Worm (Caenorhabditis elegans) whole organism, L1 larva: ENCODE measurements around the gene F22F7.8.

Source experiments
- C04F5.9 ChIP-seq: sonication (generic microtip); optimal IDR thresholded peaks from 2 replicates; lab custom pipeline; 2016; ENCODE audit warnings: missing genetic modification characterization, missing compliant biosample characterization
- C34B4.2 ChIP-seq: sonication (generic microtip); optimal IDR thresholded peaks from 2 replicates; lab custom pipeline; 2017; ENCODE audit warnings: mild to moderate bottlenecking, missing genetic modification characterization, missing compliant biosample characterization
- F16B12.6 ChIP-seq: fragments of 150-350 bp; optimal IDR thresholded peaks from 2 replicates; lab custom pipeline; 2014; ENCODE audit warnings: missing biosample characterization, missing genetic modification characterization
- Y116A8C.19 ChIP-seq: sonication (generic microtip); optimal IDR thresholded peaks from 2 replicates; lab custom pipeline; 2016; ENCODE audit warnings: missing compliant biosample characterization, missing genetic modification characterization, borderline replicate concordance
- aha-1 ChIP-seq: fragments of 150-350 bp; optimal IDR thresholded peaks from 2 replicates; lab custom pipeline; 2014; ENCODE audit warnings: missing biosample characterization, missing genetic modification characterization
- aly-2 ChIP-seq: fragments of 150-350 bp; optimal IDR thresholded peaks from 2 replicates; lab custom pipeline; 2014; ENCODE audit warnings: missing biosample characterization, missing genetic modification characterization
- ama-1 ChIP-seq: fragments of 150-350 bp; optimal IDR thresholded peaks from 2 replicates; lab custom pipeline; 2014
- ceh-82 ChIP-seq, 3 experiments: fragments of 150-350 bp in 1 of 3; sonication (generic microtip) in 2 of 3; optimal IDR thresholded peaks; 2 replicates each; lab custom pipeline; 2014 to 2017; ENCODE audit warnings: missing biosample characterization in 3 of 3, missing genetic modification characterization in 3 of 3
- ceh-88 ChIP-seq: fragments of 200-800 bp; sonication (Bioruptor generic); IDR thresholded peaks from 2 replicates; pipeline ENCODE4 v1.3.6; 2022; ENCODE audit warnings: missing genetic modification characterization, missing compliant biosample characterization
- ces-1 ChIP-seq: fragments of 150-350 bp; optimal IDR thresholded peaks from 2 replicates; lab custom pipeline; 2014; ENCODE audit warnings: missing biosample characterization, missing genetic modification reagents, missing genetic modification characterization
- dsc-1 ChIP-seq: sonication (generic microtip); optimal IDR thresholded peaks from 2 replicates; lab custom pipeline; 2016; ENCODE audit warnings: mild to moderate bottlenecking, missing genetic modification characterization, missing compliant biosample characterization
- efl-3 ChIP-seq: fragments of 200-800 bp; sonication (Bioruptor generic); optimal IDR thresholded peaks from 2 replicates; lab custom pipeline; 2018; ENCODE audit warnings: mild to moderate bottlenecking, missing genetic modification characterization, missing compliant biosample characterization
- egl-13 ChIP-seq: sonication (generic microtip); optimal IDR thresholded peaks from 2 replicates; lab custom pipeline; 2016; ENCODE audit warnings: missing genotype, missing genetic modification reagents, missing genetic modification characterization, missing compliant biosample characterization
- elt-2 ChIP-seq: sonication (generic microtip); optimal IDR thresholded peaks from 2 replicates; lab custom pipeline; 2016; ENCODE audit warnings: missing genetic modification characterization, mild to moderate bottlenecking, inconsistent platforms, missing compliant biosample characterization, missing genetic modification reagents
- elt-3 ChIP-seq, 6 experiments: fragments of 150-350 bp in 1 of 6; sonication (generic microtip); optimal IDR thresholded peaks; 2 replicates each; lab custom pipeline; 2017 to 2018; ENCODE audit warnings: missing biosample characterization in 6 of 6, missing genetic modification characterization in 6 of 6, inconsistent platforms in 1 of 6
- fkh-4 ChIP-seq: sonication (generic microtip); optimal IDR thresholded peaks from 2 replicates; lab custom pipeline; 2016; ENCODE audit warnings: missing compliant biosample characterization, missing genetic modification characterization, borderline replicate concordance
- fkh-8 ChIP-seq: sonication (generic microtip); optimal IDR thresholded peaks from 2 replicates; lab custom pipeline; 2016; ENCODE audit warnings: mild to moderate bottlenecking, missing genetic modification characterization, missing compliant biosample characterization
- fos-1 ChIP-seq: fragments of 150-350 bp; optimal IDR thresholded peaks from 2 replicates; lab custom pipeline; 2014; ENCODE audit warnings: missing biosample characterization, missing genetic modification characterization
- grh-1 ChIP-seq: fragments of 200-800 bp; sonication (Bioruptor generic); IDR thresholded peaks from 2 replicates; pipeline ENCODE4 v1.3.6; 2022; ENCODE audit warnings: missing genetic modification reagents, missing genetic modification characterization, missing compliant biosample characterization
- hlh-4 ChIP-seq: sonication (generic microtip); optimal IDR thresholded peaks from 2 replicates; lab custom pipeline; 2016; ENCODE audit warnings: mild to moderate bottlenecking, missing genetic modification characterization, missing compliant biosample characterization
- hpl-2 ChIP-seq: fragments of 150-350 bp; optimal IDR thresholded peaks from 2 replicates; lab custom pipeline; 2014; ENCODE audit warnings: missing biosample characterization, missing genetic modification reagents, missing genetic modification characterization
- irx-1 ChIP-seq: sonication (generic microtip); optimal IDR thresholded peaks from 2 replicates; lab custom pipeline; 2016; ENCODE audit warnings: missing genetic modification characterization, missing compliant biosample characterization
- isw-1 ChIP-seq: fragments of 200-800 bp; sonication (Bioruptor generic); IDR thresholded peaks from 2 replicates; pipeline ENCODE4 v1.3.6; 2022; ENCODE audit warnings: missing genetic modification characterization, missing compliant biosample characterization
- jun-1 ChIP-seq: fragments of 150-350 bp; optimal IDR thresholded peaks from 2 replicates; lab custom pipeline; 2014; ENCODE audit warnings: missing biosample characterization, missing genetic modification reagents, missing genetic modification characterization
- lin-13 ChIP-seq: fragments of 150-350 bp; optimal IDR thresholded peaks from 2 replicates; lab custom pipeline; 2014; ENCODE audit warnings: missing biosample characterization, missing genetic modification reagents, missing genetic modification characterization
- lin-14 ChIP-seq: fragments of 200-800 bp; sonication (Bioruptor generic); optimal IDR thresholded peaks from 2 replicates; lab custom pipeline; 2018; ENCODE audit warnings: mild to moderate bottlenecking, missing genetic modification characterization, moderate library complexity, missing compliant biosample characterization
- lir-3 ChIP-seq: sonication (generic microtip); optimal IDR thresholded peaks from 2 replicates; lab custom pipeline; 2016; ENCODE audit warnings: mild to moderate bottlenecking, missing genetic modification characterization, moderate library complexity, missing compliant biosample characterization; ENCODE audit not compliant: poor library complexity
- mef-2 ChIP-seq: fragments of 150-350 bp; optimal IDR thresholded peaks from 2 replicates; lab custom pipeline; 2014; ENCODE audit warnings: missing biosample characterization, missing genetic modification characterization
- mep-1 ChIP-seq: fragments of 150-350 bp; optimal IDR thresholded peaks from 2 replicates; lab custom pipeline; 2014; ENCODE audit warnings: missing biosample characterization, missing genetic modification characterization
- nhr-19 ChIP-seq: fragments of 200-800 bp; sonication (Bioruptor generic); conservative IDR thresholded peaks from 2 replicates; pipeline ENCODE4 v1.3.6; 2022; ENCODE audit warnings: missing genetic modification characterization, missing compliant biosample characterization
- nhr-237 ChIP-seq: fragments of 150-350 bp; optimal IDR thresholded peaks from 2 replicates; lab custom pipeline; 2014; ENCODE audit warnings: missing biosample characterization, missing genetic modification characterization
- nhr-28 ChIP-seq: fragments of 150-350 bp; optimal IDR thresholded peaks from 2 replicates; lab custom pipeline; 2014; ENCODE audit warnings: missing biosample characterization, missing genetic modification characterization
- nhr-47 ChIP-seq: sonication (generic microtip); optimal IDR thresholded peaks from 2 replicates; lab custom pipeline; 2016; ENCODE audit warnings: mild to moderate bottlenecking, missing genetic modification characterization, moderate library complexity, missing compliant biosample characterization
- nhr-71 ChIP-seq: sonication (generic microtip); optimal IDR thresholded peaks from 2 replicates; lab custom pipeline; 2016; ENCODE audit warnings: mild to moderate bottlenecking, missing genetic modification characterization, moderate library complexity, missing compliant biosample characterization
- nhr-76 ChIP-seq: sonication (generic microtip); optimal IDR thresholded peaks from 2 replicates; lab custom pipeline; 2017; ENCODE audit warnings: missing biosample characterization, missing genetic modification characterization
- nhr-77 ChIP-seq: fragments of 150-350 bp; optimal IDR thresholded peaks from 2 replicates; lab custom pipeline; 2014; ENCODE audit warnings: missing biosample characterization, missing genetic modification characterization
- nhr-85 ChIP-seq: sonication (generic microtip); peaks from one replicate; lab custom pipeline; 2016; ENCODE audit warnings: missing genetic modification characterization, inconsistent platforms, missing compliant biosample characterization
- pqm-1 ChIP-seq: sonication (generic microtip); optimal IDR thresholded peaks from 3 replicates; lab custom pipeline; 2017; ENCODE audit warnings: missing biosample characterization, missing genetic modification characterization
- skn-1 ChIP-seq: fragments of 150-350 bp; optimal IDR thresholded peaks from 2 replicates; lab custom pipeline; 2014; ENCODE audit warnings: missing biosample characterization, missing genetic modification characterization
- snpc-4 ChIP-seq: fragments of 150-350 bp; optimal IDR thresholded peaks from 2 replicates; lab custom pipeline; 2014; ENCODE audit warnings: missing biosample characterization, missing genetic modification characterization
- snu-23 ChIP-seq: sonication (generic microtip); optimal IDR thresholded peaks from 2 replicates; lab custom pipeline; 2016; ENCODE audit warnings: missing genetic modification characterization, missing compliant biosample characterization
- sox-4 ChIP-seq: sonication (generic microtip); optimal IDR thresholded peaks from 2 replicates; lab custom pipeline; 2016; ENCODE audit warnings: missing genetic modification characterization, missing compliant biosample characterization
- sptf-1 ChIP-seq: fragments of 150-350 bp; optimal IDR thresholded peaks from 2 replicates; lab custom pipeline; 2014; ENCODE audit warnings: missing biosample characterization, missing genetic modification characterization
- sup-37 ChIP-seq: fragments of 200-800 bp; sonication (Bioruptor generic); optimal IDR thresholded peaks from 2 replicates; lab custom pipeline; 2018; ENCODE audit warnings: mild to moderate bottlenecking, missing genetic modification characterization, missing compliant biosample characterization
- swsn-7 ChIP-seq: sonication (generic microtip); optimal IDR thresholded peaks from 2 replicates; lab custom pipeline; 2016; ENCODE audit warnings: missing genetic modification characterization, missing compliant biosample characterization
- tlp-1 ChIP-seq: fragments of 150-350 bp; optimal IDR thresholded peaks from 2 replicates; lab custom pipeline; 2014; ENCODE audit warnings: missing biosample characterization, missing genetic modification characterization
- unc-130 ChIP-seq: fragments of 150-350 bp; optimal IDR thresholded peaks from 2 replicates; lab custom pipeline; 2017; ENCODE audit warnings: missing biosample characterization, missing genetic modification characterization, inconsistent platforms
- unc-62 ChIP-seq: fragments of 150-350 bp; optimal IDR thresholded peaks from 2 replicates; lab custom pipeline; 2014; ENCODE audit warnings: missing biosample characterization, missing genetic modification reagents, missing genetic modification characterization
- unc-98 ChIP-seq: fragments of 200-800 bp; sonication (Bioruptor generic); IDR thresholded peaks from 2 replicates; pipeline ENCODE4 v1.3.6; 2022; ENCODE audit warnings: missing genetic modification characterization, missing compliant biosample characterization
- vab-15 ChIP-seq: sonication (generic microtip); optimal IDR thresholded peaks from 2 replicates; lab custom pipeline; 2017; ENCODE audit warnings: missing genotype, mild to moderate bottlenecking, missing genetic modification characterization, missing compliant biosample characterization
- zag-1 ChIP-seq: fragments of 150-350 bp; optimal IDR thresholded peaks from 2 replicates; lab custom pipeline; 2014; ENCODE audit warnings: missing biosample characterization, missing genetic modification characterization
- zip-4 ChIP-seq: fragments of 200-800 bp; sonication (Bioruptor generic); optimal IDR thresholded peaks from 2 replicates; lab custom pipeline; 2018; ENCODE audit warnings: mild to moderate bottlenecking, missing genetic modification characterization, moderate library complexity, missing compliant biosample characterization
- ztf-11 ChIP-seq, 2 experiments: sonication (generic microtip); optimal IDR thresholded peaks; 2 replicates each; lab custom pipeline; 2016 to 2017; ENCODE audit warnings: missing genetic modification characterization in 2 of 2, missing biosample characterization in 1 of 2, missing compliant biosample characterization in 1 of 2

Gene F22F7.8

ce11 chrV:2126996-2127585, 5.3 kb upstream of the F22F7.8 start, which contains the start of gene ldp-1 (continued):
- TF ChIP-seq skn-1 (tag; lab: Kevin White, UChicago): peak; percentile 11
- TF ChIP-seq nhr-71 (tag; lab: Kevin White, UChicago): peak; percentile 89
- peak; percentile 46 for TF ChIP-seq ceh-88 (GFP tag; lab: Robert Waterston, UW)
- TF ChIP-seq lir-3 (tag; lab: Kevin White, UChicago): peak; percentile 95
- TF ChIP-seq fkh-8 (tag; lab: Kevin White, UChicago): peak; percentile 76
- TF ChIP-seq isw-1 (GFP tag; lab: Robert Waterston, UW): peak; percentile 78
- TF ChIP-seq Y116A8C.19: peak; percentile 67
- TF ChIP-seq grh-1 (GFP tag; lab: Robert Waterston, UW): peak; percentile 75
- TF ChIP-seq F16B12.6 (tag; lab: Kevin White, UChicago): peak; percentile 16
- no peak for TF ChIP-seq aha-1 (tag; lab: Kevin White, UChicago)
- TF ChIP-seq ces-1: no peak
- peak; percentile 96 for TF ChIP-seq irx-1
- TF ChIP-seq efl-3 (GFP tag; lab: Kevin White, UChicago): no peak
- peak; percentile 55 to 73 (median 70) for TF ChIP-seq ceh-82 (tag; optimal IDR thresholded peaks at IDR 0.05; lab: Kevin White, UChicago)
- TF ChIP-seq lin-14 (GFP tag; lab: Kevin White, UChicago): peak; percentile 92
- peak; percentile 10 for TF ChIP-seq C34B4.2 (tag; lab: Kevin White, UChicago)
- TF ChIP-seq zip-4 (GFP tag; lab: Kevin White, UChicago): peak; percentile 36
- peak; percentile 59 for TF ChIP-seq hlh-4 (tag; lab: Kevin White, UChicago)
- no peak for TF ChIP-seq hpl-2 (GFP tag; lab: Kevin White, UChicago)
- TF ChIP-seq lin-13 (GFP tag; lab: Kevin White, UChicago): peak; percentile 67
- no peak for TF ChIP-seq pqm-1 (tag; lab: Kevin White, UChicago)
- no peak for TF ChIP-seq zag-1 (tag; lab: Kevin White, UChicago)
- no peak for TF ChIP-seq nhr-77 (tag; lab: Kevin White, UChicago)
- TF ChIP-seq mef-2: no peak
- peak; percentile 55 for TF ChIP-seq sup-37
- peak; percentile 62 for TF ChIP-seq fos-1 (tag; lab: Kevin White, UChicago)
- TF ChIP-seq nhr-85 (tag; lab: Kevin White, UChicago): peak; percentile 93
- peak; percentile 22 for TF ChIP-seq snpc-4 (tag; lab: Kevin White, UChicago)
- TF ChIP-seq vab-15: no peak
- TF ChIP-seq unc-98 (GFP tag; lab: Robert Waterston, UW): peak; percentile 82
- peak; percentile 67 for TF ChIP-seq elt-2 (tag; lab: Kevin White, UChicago)
- TF ChIP-seq nhr-237: peak; percentile 13
- peak; percentile 88 for TF ChIP-seq nhr-19 (GFP tag; lab: Robert Waterston, UW)
- TF ChIP-seq fkh-4: peak; percentile 94
- TF ChIP-seq sox-4 (tag; lab: Kevin White, UChicago): peak; percentile 83
- TF ChIP-seq egl-13: peak; percentile 85
- TF ChIP-seq tlp-1 (tag; lab: Kevin White, UChicago): no peak
- peak in 1 of 6 experiments; percentile 51 for TF ChIP-seq elt-3 (tag; optimal IDR thresholded peaks at IDR 0.05; lab: Kevin White, UChicago)
- TF ChIP-seq nhr-76 (tag; lab: Kevin White, UChicago): no peak
- peak; percentile 65 for TF ChIP-seq mep-1 (tag; lab: Kevin White, UChicago)
- no peak for TF ChIP-seq jun-1 (tag; lab: Kevin White, UChicago)
- TF ChIP-seq ztf-11 (tag; optimal IDR thresholded peaks at IDR 0.05; lab: Kevin White, UChicago): peak in 1 of 2 experiments; percentile 94
- peak; percentile 92 for TF ChIP-seq nhr-47 (tag; lab: Kevin White, UChicago)
- TF ChIP-seq nhr-28 (tag; lab: Kevin White, UChicago): no peak
- no peak for TF ChIP-seq unc-62 (GFP tag; lab: Kevin White, UChicago)
- TF ChIP-seq ama-1 (lab: Kevin White, UChicago): no peak
- peak; percentile 81 for TF ChIP-seq C04F5.9 (tag; lab: Kevin White, UChicago)
- TF ChIP-seq snu-23 (GFP tag; lab: Kevin White, UChicago): peak; percentile 81
- TF ChIP-seq sptf-1 (tag; lab: Kevin White, UChicago): no peak
- TF ChIP-seq aly-2: peak; percentile 6
- TF ChIP-seq swsn-7 (tag; lab: Kevin White, UChicago): peak; percentile 81
- TF ChIP-seq dsc-1: peak; percentile 92
- TF ChIP-seq unc-130 (tag; lab: Kevin White, UChicago): no peak
